Worm (Caenorhabditis elegans) whole organism, L4 larva: ENCODE results near the gene C46C11.3.
A peak's percentile ranks its signal among the peaks of the same experiment; 100 is the strongest.

Source experiments
- D1046.2 ChIP-seq: fragments of 200-800 bp; sonication (Bioruptor generic); IDR thresholded peaks from 2 replicates; pipeline ENCODE4 v1.3.6; 2022; ENCODE audit warnings: missing genetic modification characterization, missing compliant biosample characterization
- F26F4.8 ChIP-seq: fragments of 200-800 bp; sonication (Bioruptor generic); conservative IDR thresholded peaks from 2 replicates; pipeline ENCODE4 v1.3.6; 2022; ENCODE audit warnings: missing genetic modification characterization, missing compliant biosample characterization
- F37D6.2 ChIP-seq: sonication (generic microtip); optimal IDR thresholded peaks from 2 replicates; lab custom pipeline; 2016; ENCODE audit warnings: mild to moderate bottlenecking, missing genetic modification characterization, missing compliant biosample characterization
- F44E2.7 ChIP-seq: fragments of 200-800 bp; sonication (Bioruptor generic); IDR thresholded peaks from 2 replicates; pipeline ENCODE4 v2.1.2; 2022; ENCODE audit warnings: missing genetic modification characterization, missing compliant biosample characterization
- F49E8.2 ChIP-seq: sonication (generic microtip); optimal IDR thresholded peaks from 2 replicates; lab custom pipeline; 2016; ENCODE audit warnings: missing compliant biosample characterization, mild to moderate bottlenecking, missing genetic modification characterization, borderline replicate concordance
- R02D3.7 ChIP-seq: fragments of 150-350 bp; sonication (generic microtip); optimal IDR thresholded peaks from 3 replicates; lab custom pipeline; 2014; ENCODE audit warnings: missing biosample characterization, missing genetic modification characterization
- Y48G9A.11 ChIP-seq: fragments of 200-800 bp; sonication (Bioruptor generic); IDR thresholded peaks from 2 replicates; pipeline ENCODE4 v1.3.6; 2022; ENCODE audit warnings: missing genetic modification reagents, missing genetic modification characterization, missing compliant biosample characterization
- Y5F2A.4 ChIP-seq: fragments of 200-800 bp; sonication (Bioruptor generic); optimal IDR thresholded peaks from 2 replicates; lab custom pipeline; 2018; ENCODE audit warnings: mild to moderate bottlenecking, missing genetic modification characterization, missing compliant biosample characterization
- Y75B8A.6 ChIP-seq: fragments of 200-800 bp; sonication (Bioruptor generic); IDR thresholded peaks from 2 replicates; pipeline ENCODE4 v1.3.6; 2022; ENCODE audit warnings: missing genetic modification reagents, missing genetic modification characterization, missing compliant biosample characterization
- aha-1 ChIP-seq: fragments of 150-350 bp; peaks from one replicate; lab custom pipeline; 2014; ENCODE audit warnings: missing biosample characterization, missing genetic modification characterization
- ceh-62 ChIP-seq: sonication (generic microtip); optimal IDR thresholded peaks from 2 replicates; lab custom pipeline; 2017; ENCODE audit warnings: missing biosample characterization, missing genetic modification characterization
- ctbp-1 ChIP-seq: fragments of 200-800 bp; sonication (Bioruptor generic); IDR thresholded peaks from 2 replicates; pipeline ENCODE4 v1.3.6; 2022; ENCODE audit warnings: missing genetic modification reagents, missing genetic modification characterization, missing compliant biosample characterization
- daf-12 ChIP-seq: fragments of 150-350 bp; optimal IDR thresholded peaks from 2 replicates; lab custom pipeline; 2014; ENCODE audit warnings: missing biosample characterization, missing genetic modification reagents, missing genetic modification characterization
- daf-16 ChIP-seq, 3 experiments: sonication (generic microtip); optimal IDR thresholded peaks; 2 replicates each; lab custom pipeline; 2016 to 2017; ENCODE audit warnings: missing genetic modification characterization in 3 of 3, missing genetic modification reagents in 3 of 3, mild to moderate bottlenecking in 2 of 3, missing compliant biosample characterization in 2 of 3, missing biosample characterization in 1 of 3, moderate library complexity in 1 of 3
- daf-19 ChIP-seq: fragments of 200-800 bp; sonication (Bioruptor generic); conservative IDR thresholded peaks from 2 replicates; pipeline ENCODE4 v1.3.6; 2022; ENCODE audit warnings: missing genetic modification characterization, missing compliant biosample characterization
- dmd-6 ChIP-seq: fragments of 200-800 bp; sonication (Bioruptor generic); IDR thresholded peaks from 2 replicates; pipeline ENCODE4 v1.3.6; 2022; ENCODE audit warnings: missing genetic modification reagents, missing genetic modification characterization, missing compliant biosample characterization
- dpl-1 ChIP-seq: fragments of 150-350 bp; optimal IDR thresholded peaks from 2 replicates; lab custom pipeline; 2014; ENCODE audit warnings: missing biosample characterization, missing genetic modification reagents, missing genetic modification characterization
- duxl-1 ChIP-seq: sonication (generic microtip); optimal IDR thresholded peaks from 2 replicates; lab custom pipeline; 2016; ENCODE audit warnings: mild to moderate bottlenecking, missing genetic modification characterization, moderate library complexity, missing compliant biosample characterization; ENCODE audit not compliant: poor library complexity
- egl-27 ChIP-seq: sonication (generic microtip); optimal IDR thresholded peaks from 3 replicates; lab custom pipeline; 2017; ENCODE audit warnings: missing biosample characterization, missing genetic modification reagents, missing genetic modification characterization
- egl-43 ChIP-seq: fragments of 200-800 bp; sonication (Bioruptor generic); IDR thresholded peaks from 2 replicates; pipeline ENCODE4 v1.3.6; 2022; ENCODE audit warnings: missing genetic modification reagents, missing genetic modification characterization, missing compliant biosample characterization
- gei-8 ChIP-seq: fragments of 200-800 bp; sonication (Bioruptor generic); optimal IDR thresholded peaks from 2 replicates; lab custom pipeline; 2018; ENCODE audit warnings: mild to moderate bottlenecking, missing genetic modification characterization, missing compliant biosample characterization
- hlh-11 ChIP-seq: fragments of 200-800 bp; sonication (Bioruptor generic); optimal IDR thresholded peaks from 2 replicates; lab custom pipeline; 2018; ENCODE audit warnings: mild to moderate bottlenecking, missing genetic modification characterization, missing compliant biosample characterization
- hlh-30 ChIP-seq: sonication (generic microtip); optimal IDR thresholded peaks from 2 replicates; lab custom pipeline; 2017; ENCODE audit warnings: antibody characterized with exemption, mild to moderate bottlenecking, missing genetic modification characterization, missing compliant biosample characterization; ENCODE audit not compliant: insufficient read depth
- lim-7 ChIP-seq: fragments of 200-800 bp; sonication (Bioruptor generic); IDR thresholded peaks from 2 replicates; pipeline ENCODE4 v1.3.6; 2022; ENCODE audit warnings: missing genetic modification characterization, missing compliant biosample characterization
- lin-13 ChIP-seq: fragments of 150-350 bp; optimal IDR thresholded peaks from 2 replicates; lab custom pipeline; 2014; ENCODE audit warnings: missing biosample characterization, missing genetic modification reagents, missing genetic modification characterization
- lin-15B ChIP-seq: fragments of 150-350 bp; sonication (generic microtip); optimal IDR thresholded peaks from 3 replicates; lab custom pipeline; 2014; ENCODE audit warnings: missing biosample characterization, missing genetic modification characterization
- lsy-2 ChIP-seq, 2 experiments: fragments of 150-350 bp in 1 of 2; sonication (generic microtip) in 1 of 2; optimal IDR thresholded peaks; 2 replicates each; lab custom pipeline; 2014 to 2017; ENCODE audit warnings: missing biosample characterization in 2 of 2, missing genetic modification characterization in 2 of 2
- mdt-29 ChIP-seq: fragments of 200-800 bp; sonication (Bioruptor generic); IDR thresholded peaks from 2 replicates; pipeline ENCODE4 v1.3.6; 2022; ENCODE audit warnings: missing genetic modification reagents, missing genetic modification characterization, missing compliant biosample characterization
- mes-2 ChIP-seq: sonication (generic microtip); optimal IDR thresholded peaks from 2 replicates; lab custom pipeline; 2016; ENCODE audit warnings: missing genotype, mild to moderate bottlenecking, missing genetic modification characterization, missing compliant biosample characterization; ENCODE audit not compliant: poor library complexity, severe bottlenecking
- mxl-3 ChIP-seq: fragments of 200-800 bp; sonication (Bioruptor generic); optimal IDR thresholded peaks from 2 replicates; lab custom pipeline; 2018; ENCODE audit warnings: mild to moderate bottlenecking, missing genetic modification characterization, missing compliant biosample characterization
- nhr-28 ChIP-seq: fragments of 150-350 bp; optimal IDR thresholded peaks from 2 replicates; lab custom pipeline; 2014; ENCODE audit warnings: missing biosample characterization, missing genetic modification characterization
- nhr-41 ChIP-seq: fragments of 200-800 bp; sonication (Bioruptor generic); IDR thresholded peaks from 2 replicates; pipeline ENCODE4 v1.3.6; 2022; ENCODE audit warnings: missing genetic modification reagents, missing genetic modification characterization, missing compliant biosample characterization
- nhr-42 ChIP-seq: fragments of 200-800 bp; sonication (Bioruptor generic); IDR thresholded peaks from 2 replicates; pipeline ENCODE4 v1.3.6; 2022; ENCODE audit warnings: missing genetic modification characterization, missing compliant biosample characterization
- nhr-6 ChIP-seq: fragments of 150-350 bp; optimal IDR thresholded peaks from 2 replicates; lab custom pipeline; 2014; ENCODE audit warnings: missing biosample characterization, missing genetic modification characterization
- nhr-76 ChIP-seq: fragments of 150-350 bp; optimal IDR thresholded peaks from 2 replicates; lab custom pipeline; 2014; ENCODE audit warnings: missing biosample characterization, missing genetic modification characterization
- sdz-12 ChIP-seq: fragments of 200-800 bp; sonication (Bioruptor generic); optimal IDR thresholded peaks from 2 replicates; lab custom pipeline; 2018; ENCODE audit warnings: mild to moderate bottlenecking, missing genetic modification characterization, missing compliant biosample characterization
- set-16 ChIP-seq: fragments of 200-800 bp; sonication (Bioruptor generic); IDR thresholded peaks from 2 replicates; pipeline ENCODE4 v1.3.6; 2022; ENCODE audit warnings: missing genetic modification reagents, missing genetic modification characterization, missing compliant biosample characterization
- snpc-1.2 ChIP-seq: fragments of 200-800 bp; sonication (Bioruptor generic); IDR thresholded peaks from 2 replicates; pipeline ENCODE4 v1.3.6; 2022; ENCODE audit warnings: missing genetic modification reagents, missing genetic modification characterization, missing compliant biosample characterization
- spr-3 ChIP-seq: fragments of 200-800 bp; sonication (Bioruptor generic); optimal IDR thresholded peaks from 2 replicates; lab custom pipeline; 2018; ENCODE audit warnings: mild to moderate bottlenecking, missing genetic modification characterization, missing compliant biosample characterization
- unc-39 ChIP-seq: sonication (generic microtip); optimal IDR thresholded peaks from 2 replicates; lab custom pipeline; 2017; ENCODE audit warnings: missing biosample characterization, missing genetic modification characterization
- unc-62 ChIP-seq, 3 experiments: fragments of 150-350 bp in 1 of 3; sonication (generic microtip); optimal IDR thresholded peaks in 2 of 3; peaks in 1 of 3; 1 replicate in 1 of 3; 2 replicates in 2 of 3; lab custom pipeline; 2014 to 2017; ENCODE audit warnings: missing biosample characterization in 3 of 3, missing genetic modification characterization in 3 of 3, missing genetic modification reagents in 3 of 3, missing genotype in 1 of 3

The C46C11.3 gene

ce11 chrX:4606389-4606880, 15.7 kb upstream of the C46C11.3 start (continued):
- peak; percentile 51 for TF ChIP-seq nhr-41 (GFP tag; lab: Robert Waterston, UW)
- TF ChIP-seq Y48G9A.11 (GFP tag; lab: Robert Waterston, UW): 0 out of 2 replicates have a peak, but pooled peaks have one; percentile 14
- TF ChIP-seq nhr-6: peak; percentile 56
- TF ChIP-seq mes-2 (tag; lab: Kevin White, UChicago): peak; percentile 55
- peak; percentile 91 for TF ChIP-seq nhr-42 (GFP tag; lab: Robert Waterston, UW)
- TF ChIP-seq nhr-28 (tag; lab: Kevin White, UChicago): peak; percentile 57
- peak in 1 of 2 experiments; percentile 92 for TF ChIP-seq daf-16 (GFP tag; optimal IDR thresholded peaks at IDR 0.05; lab: Kevin White, UChicago)
- peak; percentile 22 for TF ChIP-seq daf-16 (tag; optimal IDR thresholded peaks at IDR 0.05; lab: Kevin White, UChicago)
- peak; percentile 26 for TF ChIP-seq duxl-1 (tag; lab: Kevin White, UChicago)
- TF ChIP-seq, all 104 proteins: peak for 55; not testable (repeated sequence) for 49

- TF ChIP-seq set-16 (GFP tag; lab: Robert Waterston, UW): no peak
- TF ChIP-seq lim-7: peak; percentile 60
- peak; percentile 67; the same call in 1 of the 2 replicates for TF ChIP-seq snpc-1.2 (GFP tag; lab: Robert Waterston, UW)
- TF ChIP-seq hlh-30: peak; percentile 15
These were observed 14.8 kb upstream of the C46C11.3 start for ce11 chrX:4607300-4607699.

- TF ChIP-seq unc-39 (tag; lab: Kevin White, UChicago): no peak
- no peak for TF ChIP-seq hlh-11 (tag; lab: Kevin White, UChicago)
- peak; percentile 17 for TF ChIP-seq aha-1 (tag; lab: Kevin White, UChicago)
These were observed 12.5 kb upstream of the C46C11.3 start for ce11 chrX:4609635-4610034.

- TF ChIP-seq aha-1 (tag; lab: Kevin White, UChicago): peak; percentile 97
- no peak for TF ChIP-seq ctbp-1
These were observed 7.1 kb upstream of the C46C11.3 start for ce11 chrX:4615034-4615433.

ce11 chrX:4616832-4617231, 5.3 kb upstream of the C46C11.3 start:
- TF ChIP-seq Y5F2A.4 (no peak), daf-16 (GFP tag; optimal IDR thresholded peaks at IDR 0.05; lab: Kevin White, UChicago) (no peak), daf-16 (tag; optimal IDR thresholded peaks at IDR 0.05; lab: Kevin White, UChicago) (no peak), daf-19 (GFP tag; lab: Robert Waterston, UW) (no peak), daf-12 (no peak), snpc-1.2 (GFP tag; lab: Robert Waterston, UW) (no peak), egl-43 (0 out of 2 replicates have a peak, but pooled peaks have one; percentile 59), Y75B8A.6 (GFP tag; lab: Robert Waterston, UW) (no peak), F37D6.2 (tag; lab: Kevin White, UChicago) (no peak), mdt-29 (GFP tag; lab: Robert Waterston, UW) (no peak), unc-62 (GFP tag; optimal IDR thresholded peaks at IDR 0.05 in 1 of 2; lab: Kevin White, UChicago) (no peak), unc-62 (tag; optimal IDR thresholded peaks at IDR 0.05; lab: Kevin White, UChicago) (no peak), F44E2.7 (GFP tag; lab: Robert Waterston, UW) (no peak), F26F4.8 (GFP tag; lab: Robert Waterston, UW) (no peak), lin-15B (tag; lab: Kevin White, UChicago) (no peak), dmd-6 (GFP tag; lab: Robert Waterston, UW) (no peak), mxl-3 (peak; percentile 14), lin-13 (GFP tag; lab: Kevin White, UChicago) (peak; percentile 1), sdz-12 (GFP tag; lab: Kevin White, UChicago) (no peak), R02D3.7 (no peak), F49E8.2 (tag; lab: Kevin White, UChicago) (no peak), mes-2 (tag; lab: Kevin White, UChicago) (peak; percentile 30), nhr-76 (tag; lab: Kevin White, UChicago) (no peak), duxl-1 (tag; lab: Kevin White, UChicago) (no peak), gei-8 (GFP tag; lab: Kevin White, UChicago) (no peak), lsy-2 (tag; optimal IDR thresholded peaks at IDR 0.05; lab: Kevin White, UChicago) (peak in 1 of 2 experiments; percentile 33), spr-3 (GFP tag; lab: Kevin White, UChicago) (no peak), dpl-1 (GFP tag; lab: Kevin White, UChicago) (peak; percentile 23), ceh-62 (no peak), nhr-28 (tag; lab: Kevin White, UChicago) (no peak), D1046.2 (no peak), egl-27 (tag; lab: Kevin White, UChicago) (no peak)
